Fruit fly (Drosophila melanogaster): Measurements from ENCODE around the gene eIF5B.

Gene eIF5B

dm6 chr3L:3436838-3437663 is 23.7 kb downstream of the eIF5B start (continued):
- peak; percentile 85 for TF ChIP-seq crol (GFP tag; IDR thresholded peaks at IDR 0.05)
- TF ChIP-seq Lim3 (GFP tag; IDR thresholded peaks at IDR 0.05), result no peak
- peak; percentile 17 for TF ChIP-seq Nf-YC (tag; optimal IDR thresholded peaks at IDR 0.05)
- no peak for TF ChIP-seq prd (optimal IDR thresholded peaks at IDR 0.05)
- peak; percentile 53 for TF ChIP-seq prd (GFP tag; IDR thresholded peaks at IDR 0.05)
- TF ChIP-seq gfzf (GFP tag; optimal IDR thresholded peaks at IDR 0.05), result no peak
- peak; percentile 85 for TF ChIP-seq CG2678 (tag; optimal IDR thresholded peaks at IDR 0.05)
- TF ChIP-seq Mad (GFP tag; optimal IDR thresholded peaks at IDR 0.05), result no peak
- no peak for TF ChIP-seq CG30020 (tag; optimal IDR thresholded peaks at IDR 0.05)
- no peak for TF ChIP-seq knrl (GFP tag; IDR thresholded peaks at IDR 0.05; ENCODE audit: partially characterized antibody)
- peak; percentile 68 for TF ChIP-seq CG13424 (tag; optimal IDR thresholded peaks at IDR 0.05)
- TF ChIP-seq CG42726 (GFP tag; IDR thresholded peaks at IDR 0.05; ENCODE audit: partially characterized antibody), result no peak
- peak; percentile 41 for TF ChIP-seq fd96Cb (tag; optimal IDR thresholded peaks at IDR 0.05)
- TF ChIP-seq CG8089 (GFP tag; optimal IDR thresholded peaks at IDR 0.05), result no peak
- TF ChIP-seq ato (GFP tag; IDR thresholded peaks at IDR 0.05; ENCODE audit: partially characterized antibody), result no peak
- peak; percentile 29 for TF ChIP-seq CG10979 (tag; optimal IDR thresholded peaks at IDR 0.05)
- peak; percentile 68 for TF ChIP-seq CG18262 (tag; optimal IDR thresholded peaks at IDR 0.05)
- peak; percentile 41; the same call in 1 of the 2 replicates for TF ChIP-seq Xrp1 (GFP tag; IDR thresholded peaks at IDR 0.05)
- no peak for TF ChIP-seq TFAM (GFP tag; optimal IDR thresholded peaks at IDR 0.05)
- no peak for TF ChIP-seq Ravus (GFP tag; IDR thresholded peaks at IDR 0.05)
- no peak for TF ChIP-seq jigr1 (GFP tag; IDR thresholded peaks at IDR 0.05)
- TF ChIP-seq CG14014 (GFP tag; IDR thresholded peaks at IDR 0.05), result peak; percentile 49; the same call in 1 of the 2 replicates
- TF ChIP-seq gt (GFP tag; IDR thresholded peaks at IDR 0.05), result no peak
- TF ChIP-seq shn (GFP tag; optimal IDR thresholded peaks at IDR 0.05), result no peak
- 0 out of 2 replicates have a peak, but pooled peaks have one; percentile 36 for TF ChIP-seq CG14667 (GFP tag; IDR thresholded peaks at IDR 0.05)
- no peak for TF ChIP-seq Sry-β (GFP tag; optimal IDR thresholded peaks at IDR 0.05)
- peak; percentile 26 for TF ChIP-seq CG10543 (GFP tag; optimal IDR thresholded peaks at IDR 0.05)
- TF ChIP-seq CG17385 (GFP tag; optimal IDR thresholded peaks at IDR 0.05), result peak; percentile 57
- no peak for TF ChIP-seq insv (GFP tag; optimal IDR thresholded peaks at IDR 0.05)
- peak; percentile 38 for TF ChIP-seq CG17359 (tag; optimal IDR thresholded peaks at IDR 0.05)
- no peak for TF ChIP-seq CG2199 (GFP tag; IDR thresholded peaks at IDR 0.05)
- no peak for TF ChIP-seq gce (GFP tag; IDR thresholded peaks at IDR 0.05)
- TF ChIP-seq CG8944 (GFP tag; optimal IDR thresholded peaks at IDR 0.05), result no peak
- peak; percentile 71 for TF ChIP-seq CG12391 (tag; optimal IDR thresholded peaks at IDR 0.05)
- TF ChIP-seq pan (optimal IDR thresholded peaks at IDR 0.05), result no peak
- TF ChIP-seq pan (GFP tag; optimal IDR thresholded peaks at IDR 0.05 in 1 of 2, IDR thresholded peaks at IDR 0.05 in 1 of 2), result peak in 1 of 2 experiments; percentile 74
- TF ChIP-seq Blimp-1 (GFP tag; optimal IDR thresholded peaks at IDR 0.05), result peak; percentile 27
- TF ChIP-seq grn (GFP tag; optimal IDR thresholded peaks at IDR 0.05), result peak; percentile 39
- no peak for TF ChIP-seq CG7928 (GFP tag; optimal IDR thresholded peaks at IDR 0.05)
- no peak for TF ChIP-seq pho (GFP tag; optimal IDR thresholded peaks at IDR 0.05)
- peak; percentile 74 for TF ChIP-seq CG7839 (tag; optimal IDR thresholded peaks at IDR 0.05)
- TF ChIP-seq stwl (tag; optimal IDR thresholded peaks at IDR 0.05), result no peak
- no peak for TF ChIP-seq YL-1 (GFP tag; optimal IDR thresholded peaks at IDR 0.05)
- TF ChIP-seq vfl (GFP tag; optimal IDR thresholded peaks at IDR 0.05), result no peak
- TF ChIP-seq CG16779 (GFP tag; IDR thresholded peaks at IDR 0.05), result no peak
- no peak for TF ChIP-seq zen2 (GFP tag; IDR thresholded peaks at IDR 0.05; ENCODE audit: partially characterized antibody)
- no peak for TF ChIP-seq corto (GFP tag; optimal IDR thresholded peaks at IDR 0.05)
- TF ChIP-seq Tbp (GFP tag; optimal IDR thresholded peaks at IDR 0.05), result no peak
- TF ChIP-seq row (GFP tag; IDR thresholded peaks at IDR 0.05), result peak; percentile 59; the same call in 2 of the 3 replicates
